Worm (Caenorhabditis elegans) whole organism, young adult: Measurements from ENCODE around the gene nhr-118.

Source experiments
- Y79H2A.3 ChIP-seq: fragments of 200-800 bp; sonication (Bioruptor generic); conservative IDR thresholded peaks from 2 replicates; pipeline ENCODE4 v1.3.6; 2022; ENCODE audit warnings: missing genetic modification reagents, missing genetic modification characterization, missing compliant biosample characterization
- dpl-1 ChIP-seq: fragments of 150-350 bp; optimal IDR thresholded peaks from 2 replicates; lab custom pipeline; 2014; ENCODE audit warnings: missing biosample characterization, missing genetic modification reagents, missing genetic modification characterization
- pha-4 ChIP-seq: fragments of 150-350 bp; sonication (generic microtip); optimal IDR thresholded peaks from 2 replicates; lab custom pipeline; 2014; ENCODE audit warnings: missing biosample characterization, missing genetic modification reagents, missing genetic modification characterization
- sea-2 ChIP-seq: fragments of 200-800 bp; sonication (Bioruptor generic); IDR thresholded peaks from 2 replicates; pipeline ENCODE4 v1.3.6; 2022; ENCODE audit warnings: missing genetic modification characterization, missing compliant biosample characterization

ce11 chrV:4374625-4375024 is 33.0 kb upstream of the nhr-118 start, which contains the start of gene neg-1:
- TF ChIP-seq Y79H2A.3 (peak; percentile 28; the same call in 1 of the 2 replicates), sea-2 (GFP tag; lab: Robert Waterston, UW) (no peak), pha-4 (tag; lab: Kevin White, UChicago) (no peak), dpl-1 (GFP tag; lab: Kevin White, UChicago) (no peak)
